Worm (Caenorhabditis elegans) whole organism, L2 larva: ENCODE measurements around the gene T05A12.4.
A peak's percentile ranks its signal among the peaks of the same experiment; 100 is the strongest.

Experiments used
- C34F6.9 ChIP-seq: fragments of 150-350 bp; optimal IDR thresholded peaks from 2 replicates; lab custom pipeline; 2014; ENCODE audit warnings: missing biosample characterization, missing genetic modification characterization
- F13H6.1 ChIP-seq: sonication (generic microtip); optimal IDR thresholded peaks from 2 replicates; lab custom pipeline; 2016; ENCODE audit warnings: missing genetic modification characterization, missing compliant biosample characterization
- R02D3.7 ChIP-seq: fragments of 150-350 bp; optimal IDR thresholded peaks from 2 replicates; lab custom pipeline; 2014; ENCODE audit warnings: missing biosample characterization, missing genetic modification characterization
- Y55F3AM.14 ChIP-seq: fragments of 200-800 bp; sonication (Bioruptor generic); optimal IDR thresholded peaks from 2 replicates; lab custom pipeline; 2018; ENCODE audit warnings: mild to moderate bottlenecking, missing genetic modification characterization, missing compliant biosample characterization
- ZK546.5 ChIP-seq: sonication (generic microtip); optimal IDR thresholded peaks from 2 replicates; lab custom pipeline; 2017; ENCODE audit warnings: missing biosample characterization, missing genetic modification characterization
- aly-2 ChIP-seq: fragments of 150-350 bp; optimal IDR thresholded peaks from 2 replicates; lab custom pipeline; 2014; ENCODE audit warnings: missing biosample characterization, missing genetic modification characterization
- blmp-1 ChIP-seq: sonication (generic microtip); optimal IDR thresholded peaks from 2 replicates; lab custom pipeline; 2017; ENCODE audit warnings: missing genetic modification characterization, mild to moderate bottlenecking, missing compliant biosample characterization, antibody characterized with exemption, moderate library complexity; ENCODE audit not compliant: insufficient read depth
- ceh-16 ChIP-seq: fragments of 150-350 bp; optimal IDR thresholded peaks from 2 replicates; lab custom pipeline; 2014; ENCODE audit warnings: missing biosample characterization, missing genetic modification characterization
- ceh-82 ChIP-seq: fragments of 150-350 bp; optimal IDR thresholded peaks from 2 replicates; lab custom pipeline; 2014; ENCODE audit warnings: missing biosample characterization, missing genetic modification characterization
- crh-2 ChIP-seq: sonication (generic microtip); optimal IDR thresholded peaks from 2 replicates; lab custom pipeline; 2017; ENCODE audit warnings: missing biosample characterization, missing genetic modification characterization
- dmd-4 ChIP-seq: sonication (generic microtip); optimal IDR thresholded peaks from 2 replicates; lab custom pipeline; 2017; ENCODE audit warnings: missing biosample characterization, missing genetic modification characterization
- egl-27 ChIP-seq: sonication (generic microtip); optimal IDR thresholded peaks from 3 replicates; lab custom pipeline; 2017; ENCODE audit warnings: missing biosample characterization, missing genetic modification reagents, missing genetic modification characterization
- elt-1 ChIP-seq: fragments of 150-350 bp; optimal IDR thresholded peaks from 2 replicates; lab custom pipeline; 2014; ENCODE audit warnings: missing biosample characterization, missing genetic modification characterization
- elt-3 ChIP-seq: sonication (generic microtip); optimal IDR thresholded peaks from 2 replicates; lab custom pipeline; 2017; ENCODE audit warnings: missing biosample characterization, missing genetic modification characterization
- fos-1 ChIP-seq: fragments of 150-350 bp; optimal IDR thresholded peaks from 2 replicates; lab custom pipeline; 2014; ENCODE audit warnings: missing biosample characterization, missing genetic modification characterization
- gmeb-1 ChIP-seq: fragments of 150-350 bp; optimal IDR thresholded peaks from 2 replicates; lab custom pipeline; 2014; ENCODE audit warnings: missing biosample characterization, missing genetic modification characterization
- lin-11 ChIP-seq: fragments of 150-350 bp; sonication (generic microtip); optimal IDR thresholded peaks from 2 replicates; lab custom pipeline; 2014; ENCODE audit warnings: missing biosample characterization, missing genetic modification characterization, inconsistent platforms, mixed read lengths
- lin-13 ChIP-seq: fragments of 150-350 bp; optimal IDR thresholded peaks from 2 replicates; lab custom pipeline; 2014; ENCODE audit warnings: missing biosample characterization, missing genetic modification reagents, missing genetic modification characterization
- lin-39 ChIP-seq: fragments of 150-350 bp; optimal IDR thresholded peaks from 2 replicates; lab custom pipeline; 2014; ENCODE audit warnings: missing biosample characterization, missing genetic modification reagents, missing genetic modification characterization
- lsy-2 ChIP-seq, 2 experiments: fragments of 150-350 bp in 1 of 2; sonication (generic microtip) in 1 of 2; optimal IDR thresholded peaks; 2 replicates each; lab custom pipeline; 2014 to 2017; ENCODE audit warnings: missing biosample characterization in 2 of 2, missing genetic modification characterization in 2 of 2
- mab-5 ChIP-seq: fragments of 150-350 bp; optimal IDR thresholded peaks from 2 replicates; lab custom pipeline; 2014; ENCODE audit warnings: missing biosample characterization, missing genetic modification characterization
- mbf-1 ChIP-seq: sonication (generic microtip); optimal IDR thresholded peaks from 2 replicates; lab custom pipeline; 2017; ENCODE audit warnings: missing biosample characterization, missing genetic modification characterization
- mdl-1 ChIP-seq, 2 experiments: fragments of 150-350 bp in 1 of 2; sonication (generic microtip) in 1 of 2; optimal IDR thresholded peaks; 2 replicates each; lab custom pipeline; 2017; ENCODE audit warnings: missing biosample characterization in 2 of 2, missing genetic modification characterization in 2 of 2
- nhr-10 ChIP-seq: sonication (generic microtip); optimal IDR thresholded peaks from 2 replicates; lab custom pipeline; 2017; ENCODE audit warnings: missing biosample characterization, missing genetic modification characterization
- nhr-11 ChIP-seq: fragments of 150-350 bp; optimal IDR thresholded peaks from 2 replicates; lab custom pipeline; 2014; ENCODE audit warnings: missing biosample characterization, missing genetic modification characterization
- nhr-12 ChIP-seq: fragments of 150-350 bp; optimal IDR thresholded peaks from 2 replicates; lab custom pipeline; 2014; ENCODE audit warnings: missing biosample characterization, missing genetic modification characterization
- nhr-129 ChIP-seq: fragments of 150-350 bp; optimal IDR thresholded peaks from 2 replicates; lab custom pipeline; 2014; ENCODE audit warnings: missing biosample characterization, missing genetic modification characterization
- nhr-21 ChIP-seq: fragments of 150-350 bp; optimal IDR thresholded peaks from 2 replicates; lab custom pipeline; 2014; ENCODE audit warnings: missing biosample characterization, missing genetic modification characterization
- nhr-23 ChIP-seq: fragments of 150-350 bp; optimal IDR thresholded peaks from 2 replicates; lab custom pipeline; 2014; ENCODE audit warnings: missing biosample characterization, missing genetic modification reagents, missing genetic modification characterization
- nhr-237 ChIP-seq: fragments of 150-350 bp; optimal IDR thresholded peaks from 2 replicates; lab custom pipeline; 2014; ENCODE audit warnings: missing biosample characterization, missing genetic modification characterization
- nhr-25 ChIP-seq: fragments of 150-350 bp; sonication (generic microtip); optimal IDR thresholded peaks from 3 replicates; lab custom pipeline; 2014; ENCODE audit warnings: missing biosample characterization, missing genetic modification characterization
- nhr-6 ChIP-seq: fragments of 150-350 bp; optimal IDR thresholded peaks from 2 replicates; lab custom pipeline; 2014; ENCODE audit warnings: missing biosample characterization, missing genetic modification characterization
- nhr-77 ChIP-seq: fragments of 150-350 bp; optimal IDR thresholded peaks from 2 replicates; lab custom pipeline; 2014; ENCODE audit warnings: missing biosample characterization, missing genetic modification characterization
- peb-1 ChIP-seq: fragments of 150-350 bp; optimal IDR thresholded peaks from 2 replicates; lab custom pipeline; 2014; ENCODE audit warnings: missing biosample characterization, missing genetic modification characterization
- sem-4 ChIP-seq: fragments of 150-350 bp; optimal IDR thresholded peaks from 2 replicates; lab custom pipeline; 2014; ENCODE audit warnings: missing biosample characterization, missing genetic modification reagents, missing genetic modification characterization
- skn-1 ChIP-seq: sonication (generic microtip); optimal IDR thresholded peaks from 2 replicates; lab custom pipeline; 2017; ENCODE audit warnings: missing biosample characterization, missing genetic modification characterization
- sma-3 ChIP-seq: sonication (generic microtip); optimal IDR thresholded peaks from 2 replicates; lab custom pipeline; 2016; ENCODE audit warnings: missing genetic modification reagents, missing genetic modification characterization, missing compliant biosample characterization
- sma-9 ChIP-seq, 2 experiments: fragments of 150-350 bp in 1 of 2; sonication (generic microtip) in 1 of 2; optimal IDR thresholded peaks; 2 replicates each; lab custom pipeline; 2014 to 2016; ENCODE audit warnings: missing genetic modification characterization in 2 of 2, mild to moderate bottlenecking in 1 of 2, missing biosample characterization in 1 of 2, missing compliant biosample characterization in 1 of 2, missing genetic modification reagents in 1 of 2, moderate library complexity in 1 of 2
- snpc-4 ChIP-seq: fragments of 150-350 bp; optimal IDR thresholded peaks from 2 replicates; lab custom pipeline; 2014; ENCODE audit warnings: missing biosample characterization, missing genetic modification characterization
- unc-39 ChIP-seq: fragments of 150-350 bp; optimal IDR thresholded peaks from 2 replicates; lab custom pipeline; 2014; ENCODE audit warnings: missing biosample characterization, missing genetic modification characterization
- unc-55 ChIP-seq: fragments of 150-350 bp; sonication (generic microtip); optimal IDR thresholded peaks from 3 replicates; lab custom pipeline; 2014; ENCODE audit warnings: missing biosample characterization, missing genetic modification reagents, missing genetic modification characterization
- unc-62 ChIP-seq: fragments of 150-350 bp; optimal IDR thresholded peaks from 2 replicates; lab custom pipeline; 2014; ENCODE audit warnings: missing biosample characterization, missing genetic modification reagents, missing genetic modification characterization
- zag-1 ChIP-seq: fragments of 150-350 bp; optimal IDR thresholded peaks from 2 replicates; lab custom pipeline; 2014; ENCODE audit warnings: missing biosample characterization, missing genetic modification characterization
- ztf-1 ChIP-seq: fragments of 200-800 bp; sonication (Bioruptor generic); conservative IDR thresholded peaks from 2 replicates; pipeline ENCODE4 v1.3.6; 2022; ENCODE audit warnings: missing genetic modification characterization, missing compliant biosample characterization
- ztf-4 ChIP-seq: fragments of 150-350 bp; optimal IDR thresholded peaks from 2 replicates; lab custom pipeline; 2014; ENCODE audit warnings: missing biosample characterization, missing genetic modification characterization

Gene T05A12.4

ce11 chrIV:6887601-6888099 lies at the start of gene T05A12.4, which contains the start of gene T05A12.3:
T05A12.4 (plus strand) TSS chrIV:6887948.
T05A12.3 (minus strand) TSS chrIV:6887651.
- TF ChIP-seq elt-3 (tag; lab: Kevin White, UChicago) = no peak
- TF ChIP-seq blmp-1 (tag; lab: Kevin White, UChicago) = peak; percentile 30
- no peak for TF ChIP-seq unc-55
- no peak for TF ChIP-seq aly-2 (tag; lab: Kevin White, UChicago)
- no peak for TF ChIP-seq unc-39
- no peak for TF ChIP-seq nhr-6
- TF ChIP-seq nhr-25 (tag; lab: Kevin White, UChicago) = no peak
- TF ChIP-seq Y55F3AM.14 (GFP tag; lab: Kevin White, UChicago) = no peak
- TF ChIP-seq nhr-11 (tag; lab: Kevin White, UChicago) = no peak
- no peak for TF ChIP-seq egl-27 (tag; lab: Kevin White, UChicago)
- peak; percentile 4 for TF ChIP-seq gmeb-1
- no peak for TF ChIP-seq snpc-4 (tag; lab: Kevin White, UChicago)
- TF ChIP-seq sem-4 = peak; percentile 19
- TF ChIP-seq nhr-23 = no peak
- TF ChIP-seq ceh-82 (tag; lab: Kevin White, UChicago) = no peak
- no peak for TF ChIP-seq ztf-1 (GFP tag; lab: Robert Waterston, UW)
- no peak for TF ChIP-seq nhr-12
- TF ChIP-seq crh-2 (tag; lab: Kevin White, UChicago) = no peak
- TF ChIP-seq nhr-21 (tag; lab: Kevin White, UChicago) = no peak
- no peak for TF ChIP-seq ZK546.5 (tag; lab: Kevin White, UChicago)
- no peak for TF ChIP-seq nhr-77
- no peak for TF ChIP-seq nhr-129 (tag; lab: Kevin White, UChicago)
- TF ChIP-seq lin-11 (tag; lab: Kevin White, UChicago) = no peak
- no peak for TF ChIP-seq dmd-4 (tag; lab: Kevin White, UChicago)
- TF ChIP-seq fos-1 (tag; lab: Kevin White, UChicago) = no peak
- TF ChIP-seq R02D3.7 (tag; lab: Kevin White, UChicago) = no peak
- TF ChIP-seq lin-39 (tag; lab: Kevin White, UChicago) = no peak
- TF ChIP-seq skn-1 (tag; lab: Kevin White, UChicago) = no peak
- no peak for TF ChIP-seq elt-1 (tag; lab: Kevin White, UChicago)
- TF ChIP-seq zag-1 (tag; lab: Kevin White, UChicago) = no peak
- TF ChIP-seq mdl-1 (tag; optimal IDR thresholded peaks at IDR 0.05; lab: Kevin White, UChicago) = no peak
- peak; percentile 73 for TF ChIP-seq C34F6.9 (tag; lab: Kevin White, UChicago)
- no peak for TF ChIP-seq mab-5 (tag; lab: Kevin White, UChicago)
- TF ChIP-seq lsy-2 (tag; optimal IDR thresholded peaks at IDR 0.05; lab: Kevin White, UChicago) = no peak
- TF ChIP-seq lin-13 = no peak
- no peak for TF ChIP-seq ceh-16
- TF ChIP-seq sma-3 (GFP tag; lab: Kevin White, UChicago) = peak; percentile 7

- TF ChIP-seq unc-39 = peak; percentile 2
- TF ChIP-seq ZK546.5 (tag; lab: Kevin White, UChicago) = peak; percentile 15
- no peak for TF ChIP-seq aly-2 (tag; lab: Kevin White, UChicago)
- no peak for TF ChIP-seq peb-1 (tag; lab: Kevin White, UChicago)
- peak; percentile 49 to 86 for TF ChIP-seq lsy-2 (tag; optimal IDR thresholded peaks at IDR 0.05; lab: Kevin White, UChicago)
- peak; percentile 95 for TF ChIP-seq F13H6.1 (tag; lab: Kevin White, UChicago)
- peak; percentile 65 for TF ChIP-seq ceh-82 (tag; lab: Kevin White, UChicago)
- TF ChIP-seq ztf-4 (tag; lab: Kevin White, UChicago) = peak; percentile 55
- peak; percentile 72 for TF ChIP-seq lin-13
- TF ChIP-seq nhr-12 = no peak
- TF ChIP-seq nhr-237 (tag; lab: Kevin White, UChicago) = no peak
- peak; percentile 98 for TF ChIP-seq sma-9 (GFP tag; optimal IDR thresholded peaks at IDR 0.05; lab: Kevin White, UChicago)
- TF ChIP-seq sma-9 (tag; optimal IDR thresholded peaks at IDR 0.05; lab: Kevin White, UChicago) = no peak
- peak; percentile 23 for TF ChIP-seq skn-1 (tag; lab: Kevin White, UChicago)
- TF ChIP-seq lin-11 (tag; lab: Kevin White, UChicago) = no peak
- no peak for TF ChIP-seq mbf-1
- TF ChIP-seq mab-5 (tag; lab: Kevin White, UChicago) = peak; percentile 79
- TF ChIP-seq nhr-6 = peak; percentile 79
- peak; percentile 96 for TF ChIP-seq C34F6.9 (tag; lab: Kevin White, UChicago)
- TF ChIP-seq sma-3 (GFP tag; lab: Kevin White, UChicago) = peak; percentile 61
- TF ChIP-seq unc-62 = peak; percentile 53
- TF ChIP-seq fos-1 (tag; lab: Kevin White, UChicago) = peak; percentile 89
- TF ChIP-seq zag-1 (tag; lab: Kevin White, UChicago) = peak; percentile 92
- no peak for TF ChIP-seq snpc-4 (tag; lab: Kevin White, UChicago)
- peak; percentile 82 for TF ChIP-seq Y55F3AM.14 (GFP tag; lab: Kevin White, UChicago)
- TF ChIP-seq egl-27 (tag; lab: Kevin White, UChicago) = peak; percentile 81
- no peak for TF ChIP-seq ceh-16
- no peak for TF ChIP-seq R02D3.7 (tag; lab: Kevin White, UChicago)
- TF ChIP-seq nhr-21 (tag; lab: Kevin White, UChicago) = no peak
- TF ChIP-seq crh-2 (tag; lab: Kevin White, UChicago) = peak; percentile 88
- no peak for TF ChIP-seq nhr-11 (tag; lab: Kevin White, UChicago)
- peak; percentile 62 to 81 for TF ChIP-seq mdl-1 (tag; optimal IDR thresholded peaks at IDR 0.05; lab: Kevin White, UChicago)
- no peak for TF ChIP-seq elt-3 (tag; lab: Kevin White, UChicago)
- peak; percentile 61 for TF ChIP-seq gmeb-1
- peak; percentile 51 for TF ChIP-seq nhr-10
- TF ChIP-seq sem-4 = peak; percentile 68
- TF ChIP-seq nhr-23 = no peak
- peak; percentile 77 for TF ChIP-seq nhr-129 (tag; lab: Kevin White, UChicago)
- TF ChIP-seq lin-39 (tag; lab: Kevin White, UChicago) = no peak
- peak; percentile 41 for TF ChIP-seq blmp-1 (tag; lab: Kevin White, UChicago)
- no peak for TF ChIP-seq nhr-25 (tag; lab: Kevin White, UChicago)
- TF ChIP-seq unc-55 = peak; percentile 94
- TF ChIP-seq nhr-77 = no peak
These were observed 48.6 kb upstream of the T05A12.4 start for ce11 chrIV:6839091-6839522.
